Fruit fly (Drosophila melanogaster) whole organism, embryonic: ENCODE results near the gene CG9029.
A peak's percentile ranks its signal among the peaks of the same experiment; 100 is the strongest.

ENCODE experiments used
- Adf1 ChIP-seq: fragments of 200-800 bp; sonication (Bioruptor generic); IDR thresholded peaks from 2 replicates; pipeline ENCODE4 v1.3.6; 2022; ENCODE audit warnings: missing biosample characterization, missing genetic modification characterization
- BtbVII ChIP-seq: fragments of 200-800 bp; sonication (Bioruptor generic); optimal IDR thresholded peaks from 3 replicates; lab custom pipeline; 2017; ENCODE audit warnings: missing biosample characterization, mild to moderate bottlenecking, missing genetic modification characterization
- Bteb2 ChIP-seq: fragments of 200-800 bp; sonication (Bioruptor generic); optimal IDR thresholded peaks from 2 replicates; lab custom pipeline; 2016; ENCODE audit warnings: missing biosample characterization, missing genetic modification characterization
- CG10274 ChIP-seq: fragments of 200-800 bp; sonication (Bioruptor generic); optimal IDR thresholded peaks from 3 replicates; lab custom pipeline; 2017; ENCODE audit warnings: missing biosample characterization, mild to moderate bottlenecking, missing genetic modification characterization
- CG10959 ChIP-seq: fragments of 200-800 bp; sonication (Bioruptor generic); IDR thresholded peaks from 2 replicates; pipeline ENCODE4 v1.3.6; 2022; ENCODE audit warnings: missing biosample characterization, missing genetic modification characterization
- CG11695 ChIP-seq: fragments of 200-800 bp; sonication (Bioruptor generic); IDR thresholded peaks from 3 replicates; pipeline ENCODE4 v1.3.6; 2022; ENCODE audit warnings: missing biosample characterization, missing genetic modification characterization
- CG14441 ChIP-seq: fragments of 200-800 bp; sonication (Bioruptor generic); IDR thresholded peaks from 2 replicates; pipeline ENCODE4 v1.3.6; 2022; ENCODE audit warnings: missing biosample characterization, missing genetic modification characterization
- CG14710 ChIP-seq: fragments of 200-800 bp; sonication (Bioruptor generic); optimal IDR thresholded peaks from 3 replicates; lab custom pipeline; 2019; ENCODE audit warnings: missing biosample characterization, mild to moderate bottlenecking, missing genetic modification characterization, moderate library complexity
- CG15269 ChIP-seq: fragments of 200-800 bp; sonication (Bioruptor generic); optimal IDR thresholded peaks from 2 replicates; lab custom pipeline; 2018; ENCODE audit warnings: missing biosample characterization, mild to moderate bottlenecking, missing genetic modification characterization, moderate library complexity
- CG15514 ChIP-seq: fragments of 200-800 bp; sonication (Bioruptor generic); optimal IDR thresholded peaks from 3 replicates; lab custom pipeline; 2017; ENCODE audit warnings: missing biosample characterization, missing genetic modification characterization, mild to moderate bottlenecking, moderate library complexity, missing genetic modification reagents
- CG1603 ChIP-seq: fragments of 200-800 bp; sonication (Bioruptor generic); optimal IDR thresholded peaks from 2 replicates; lab custom pipeline; 2019; ENCODE audit warnings: missing biosample characterization, mild to moderate bottlenecking, missing genetic modification characterization, moderate library complexity
- CG16863 ChIP-seq: fragments of 200-800 bp; sonication (Bioruptor generic); optimal IDR thresholded peaks from 3 replicates; lab custom pipeline; 2016; ENCODE audit warnings: missing biosample characterization, missing genetic modification characterization
- CG18011 ChIP-seq: fragments of 200-800 bp; sonication (Bioruptor generic); optimal IDR thresholded peaks from 2 replicates; lab custom pipeline; 2017; ENCODE audit warnings: missing biosample characterization, missing genetic modification characterization, mild to moderate bottlenecking, moderate library complexity, missing genotype
- CG30403 ChIP-seq: fragments of 200-800 bp; sonication (Bioruptor generic); optimal IDR thresholded peaks from 3 replicates; lab custom pipeline; 2016; ENCODE audit warnings: missing biosample characterization, missing genetic modification characterization
- CG3065 ChIP-seq: fragments of 200-800 bp; sonication (Bioruptor generic); optimal IDR thresholded peaks from 2 replicates; lab custom pipeline; 2016; ENCODE audit warnings: missing biosample characterization, missing genetic modification characterization
- CG31365 ChIP-seq: fragments of 200-800 bp; sonication (Bioruptor generic); optimal IDR thresholded peaks from 2 replicates; lab custom pipeline; 2018; ENCODE audit warnings: missing biosample characterization, mild to moderate bottlenecking, missing genetic modification characterization
- CG3163 ChIP-seq: fragments of 200-800 bp; sonication (Bioruptor generic); optimal IDR thresholded peaks from 3 replicates; lab custom pipeline; 2016; ENCODE audit warnings: missing biosample characterization, missing genetic modification characterization
- CG5953 ChIP-seq: fragments of 200-800 bp; sonication (Bioruptor generic); IDR thresholded peaks from 2 replicates; pipeline ENCODE4 v1.3.6; 2022; ENCODE audit warnings: missing biosample characterization, missing genetic modification characterization
- CG6854 ChIP-seq: fragments of 200-800 bp; sonication (Bioruptor generic); optimal IDR thresholded peaks from 3 replicates; lab custom pipeline; 2017; ENCODE audit warnings: missing biosample characterization, mild to moderate bottlenecking, missing genetic modification characterization
- CG8089 ChIP-seq: fragments of 200-800 bp; sonication (Bioruptor generic); optimal IDR thresholded peaks from 3 replicates; lab custom pipeline; 2016; ENCODE audit warnings: missing biosample characterization, missing genetic modification characterization
- CG8388 ChIP-seq: fragments of 200-800 bp; sonication (Bioruptor generic); optimal IDR thresholded peaks from 2 replicates; lab custom pipeline; 2019; ENCODE audit warnings: missing biosample characterization, mild to moderate bottlenecking, missing genetic modification characterization, moderate library complexity
- CG9437 ChIP-seq: fragments of 200-800 bp; sonication (Bioruptor generic); optimal IDR thresholded peaks from 2 replicates; lab custom pipeline; 2018; ENCODE audit warnings: missing biosample characterization, mild to moderate bottlenecking, missing genetic modification characterization
- Dek ChIP-seq: fragments of 200-800 bp; sonication (Bioruptor generic); optimal IDR thresholded peaks from 3 replicates; lab custom pipeline; 2019; ENCODE audit warnings: missing biosample characterization, mild to moderate bottlenecking, missing genetic modification characterization, moderate library complexity
- Drgx ChIP-seq: fragments of 200-800 bp; sonication (Bioruptor generic); IDR thresholded peaks from 2 replicates; pipeline ENCODE4 v1.3.6; 2022; ENCODE audit warnings: missing biosample characterization, missing genetic modification characterization
- HHEX ChIP-seq: fragments of 200-800 bp; sonication (Bioruptor generic); optimal IDR thresholded peaks from 3 replicates; lab custom pipeline; 2017; ENCODE audit warnings: missing biosample characterization, mild to moderate bottlenecking, missing genetic modification characterization, missing genetic modification reagents
- HLH3B ChIP-seq: fragments of 200-800 bp; sonication (Bioruptor generic); IDR thresholded peaks from 2 replicates; pipeline ENCODE4 v1.3.6; 2022; ENCODE audit warnings: missing biosample characterization, missing genetic modification characterization
- Lim3 ChIP-seq: fragments of 200-800 bp; sonication (Bioruptor generic); IDR thresholded peaks from 2 replicates; pipeline ENCODE4 v1.3.6; 2022; ENCODE audit warnings: missing biosample characterization, missing genetic modification characterization
- Meics ChIP-seq: fragments of 200-800 bp; sonication (Bioruptor generic); optimal IDR thresholded peaks from 2 replicates; lab custom pipeline; 2017; ENCODE audit warnings: missing biosample characterization, mild to moderate bottlenecking, missing genetic modification characterization
- NC2α ChIP-seq: fragments of 200-800 bp; sonication (Bioruptor generic); optimal IDR thresholded peaks from 2 replicates; lab custom pipeline; 2016; ENCODE audit warnings: missing biosample characterization, missing genetic modification characterization
- Rx ChIP-seq: fragments of 200-800 bp; sonication (Bioruptor generic); IDR thresholded peaks from 2 replicates; pipeline ENCODE4 v1.3.6; 2022; ENCODE audit warnings: missing biosample characterization, missing genetic modification characterization
- Sin3A ChIP-seq: fragments of >200 bp; optimal IDR thresholded peaks from 2 replicates; lab custom pipeline; 2018
- TFAM ChIP-seq: fragments of 200-800 bp; sonication (Bioruptor generic); optimal IDR thresholded peaks from 2 replicates; lab custom pipeline; 2017; ENCODE audit warnings: missing biosample characterization, missing genetic modification characterization, inconsistent platforms
- amos ChIP-seq: fragments of 200-800 bp; sonication (Bioruptor generic); IDR thresholded peaks from 2 replicates; pipeline ENCODE4 v1.3.6; 2022; ENCODE audit warnings: missing biosample characterization, missing genetic modification characterization; ENCODE audit not compliant: partially characterized antibody
- ara ChIP-seq: fragments of 200-800 bp; sonication (Bioruptor generic); IDR thresholded peaks from 2 replicates; pipeline ENCODE4 v1.3.6; 2022; ENCODE audit warnings: missing biosample characterization, missing genetic modification characterization
- ash1 ChIP-seq: fragments of 200-800 bp; sonication (Bioruptor generic); optimal IDR thresholded peaks from 2 replicates; lab custom pipeline; 2018; ENCODE audit warnings: missing biosample characterization, mild to moderate bottlenecking, missing genetic modification characterization
- bowl ChIP-seq: fragments of 200-800 bp; sonication (Bioruptor generic); IDR thresholded peaks from 2 replicates; pipeline ENCODE4 v1.3.6; 2022; ENCODE audit warnings: missing biosample characterization, missing genetic modification characterization
- cad ChIP-seq: fragments of >200 bp; optimal IDR thresholded peaks from 2 replicates; lab custom pipeline; 2017; ENCODE audit warnings: missing biosample characterization, missing genetic modification characterization
- cas ChIP-seq: fragments of 200-800 bp; sonication (Bioruptor generic); IDR thresholded peaks from 2 replicates; pipeline ENCODE4 v1.3.6; 2022; ENCODE audit warnings: missing biosample characterization, missing genetic modification characterization
- dmrt11E ChIP-seq: fragments of 200-800 bp; sonication (Bioruptor generic); optimal IDR thresholded peaks from 3 replicates; lab custom pipeline; 2018; ENCODE audit warnings: missing biosample characterization, mild to moderate bottlenecking, missing genetic modification characterization, moderate library complexity
- esg ChIP-seq: fragments of 200-800 bp; sonication (Bioruptor generic); conservative IDR thresholded peaks from 2 replicates; pipeline ENCODE4 v1.3.6; 2022; ENCODE audit warnings: missing biosample characterization, missing genetic modification characterization
- eve ChIP-seq, 2 experiments: fragments of >200 bp; optimal IDR thresholded peaks; 2 replicates each; lab custom pipeline; 2017; ENCODE audit warnings: missing biosample characterization in 2 of 2, missing genetic modification characterization in 2 of 2
- fd64A ChIP-seq: fragments of 200-800 bp; sonication (Bioruptor generic); optimal IDR thresholded peaks from 3 replicates; lab custom pipeline; 2018; ENCODE audit warnings: missing biosample characterization, mild to moderate bottlenecking, missing genetic modification characterization
- ftz-f1 ChIP-seq: fragments of 200-800 bp; sonication (Bioruptor generic); optimal IDR thresholded peaks from 2 replicates; lab custom pipeline; 2016; ENCODE audit warnings: missing biosample characterization, missing genetic modification characterization
- klu ChIP-seq: fragments of 200-800 bp; sonication (Bioruptor generic); IDR thresholded peaks from 2 replicates; pipeline ENCODE4 v1.3.6; 2022; ENCODE audit warnings: missing biosample characterization, missing genetic modification characterization
- kni ChIP-seq: fragments of 200-800 bp; sonication (Bioruptor generic); optimal IDR thresholded peaks from 3 replicates; lab custom pipeline; 2017; ENCODE audit warnings: mild to moderate bottlenecking, missing biosample characterization, missing genetic modification reagents, missing genetic modification characterization
- ro ChIP-seq: fragments of 200-800 bp; sonication (Bioruptor generic); IDR thresholded peaks from 2 replicates; pipeline ENCODE4 v1.3.6; 2022; ENCODE audit warnings: missing biosample characterization, missing genetic modification characterization
- scrt ChIP-seq: fragments of 200-800 bp; sonication (Bioruptor generic); optimal IDR thresholded peaks from 2 replicates; lab custom pipeline; 2018; ENCODE audit warnings: missing biosample characterization, mild to moderate bottlenecking, missing genetic modification characterization, moderate library complexity
- shn ChIP-seq: fragments of 200-800 bp; sonication (Bioruptor generic); optimal IDR thresholded peaks from 3 replicates; lab custom pipeline; 2016; ENCODE audit warnings: missing biosample characterization, missing genetic modification characterization
- sim ChIP-seq: fragments of 200-800 bp; sonication (Bioruptor generic); IDR thresholded peaks from 2 replicates; pipeline ENCODE4 v1.3.6; 2022; ENCODE audit warnings: missing biosample characterization, missing genetic modification characterization
- unpg ChIP-seq: fragments of 200-800 bp; sonication (Bioruptor generic); optimal IDR thresholded peaks from 3 replicates; lab custom pipeline; 2018; ENCODE audit warnings: missing biosample characterization, mild to moderate bottlenecking, missing genetic modification characterization, moderate library complexity
- yki ChIP-seq: fragments of >200 bp; optimal IDR thresholded peaks from 3 replicates; lab custom pipeline; 2018

The CG9029 gene

DNA sequence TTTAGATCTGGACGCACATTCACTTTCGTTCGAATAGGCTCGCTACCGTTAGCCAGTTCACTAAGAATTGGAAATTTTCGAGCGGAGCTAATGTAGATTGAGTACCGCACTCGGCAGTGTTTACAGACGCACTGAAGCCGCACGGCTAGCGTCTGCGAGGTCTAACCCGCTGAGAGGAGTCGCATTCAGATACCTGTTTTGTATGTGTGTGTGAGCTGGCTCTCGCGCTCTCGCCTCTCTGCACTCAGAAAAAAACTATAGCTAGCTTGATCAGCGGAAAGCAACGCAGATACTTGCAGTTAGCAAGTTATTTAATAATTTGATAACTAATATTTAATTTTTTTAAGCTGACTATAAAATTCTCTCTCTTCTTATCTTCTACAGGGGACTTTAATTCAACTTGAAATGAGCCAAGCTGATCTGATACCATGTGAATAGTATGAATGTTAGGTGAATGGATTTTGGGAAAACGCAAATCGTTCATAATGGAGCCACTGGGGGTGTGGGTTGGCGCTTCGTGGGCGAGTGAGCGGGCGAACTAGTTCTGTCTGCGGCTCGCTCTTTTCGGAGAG lies 6.4 kb upstream of the CG9029 start, which contains the start of gene rau (continued):
- TF ChIP-seq CG3065 (GFP tag; lab: Kevin White, UChicago) (no peak), fd64A (GFP tag; lab: Kevin White, UChicago) (no peak), kni (GFP tag; lab: Kevin White, UChicago) (peak; percentile 95), CG15514 (peak; percentile 98), CG14441 (GFP tag; lab: Robert Waterston, UW) (peak; percentile 61), dmrt11E (tag; lab: Kevin White, UChicago) (peak; percentile 76), CG8089 (GFP tag; lab: Kevin White, UChicago) (peak; percentile 37), TFAM (GFP tag; lab: Kevin White, UChicago) (no peak), CG3163 (GFP tag; lab: Kevin White, UChicago) (no peak), CG10274 (GFP tag; lab: Kevin White, UChicago) (no peak), ftz-f1 (GFP tag; lab: Kevin White, UChicago) (no peak), Drgx (GFP tag; lab: Robert Waterston, UW) (peak; percentile 76), NC2α (GFP tag; lab: Kevin White, UChicago) (no peak), eve (GFP tag; optimal IDR thresholded peaks at IDR 0.05; lab: Kevin White, UChicago) (peak in 1 of 2 experiments; percentile 75), cas (GFP tag; lab: Robert Waterston, UW) (no peak), HHEX (peak; percentile 68), unpg (GFP tag; lab: Kevin White, UChicago) (peak; percentile 73), esg (GFP tag; lab: Robert Waterston, UW) (peak; percentile 55), shn (peak; percentile 4), amos (GFP tag; lab: Robert Waterston, UW) (peak; percentile 27; the same call in 1 of the 2 replicates), CG8388 (GFP tag; lab: Kevin White, UChicago) (peak; percentile 65), BtbVII (peak; percentile 55), scrt (GFP tag; lab: Kevin White, UChicago) (peak; percentile 58), Sin3A (lab: Kevin White, UChicago) (no peak), Adf1 (GFP tag; lab: Robert Waterston, UW) (peak; percentile 38; the same call in 1 of the 2 replicates), CG14710 (tag; lab: Kevin White, UChicago) (peak; percentile 75), CG5953 (GFP tag; lab: Robert Waterston, UW) (no peak), Meics (GFP tag; lab: Kevin White, UChicago) (peak; percentile 82), Lim3 (GFP tag; lab: Robert Waterston, UW) (no peak), HLH3B (peak; percentile 29; the same call in 1 of the 2 replicates), cad (GFP tag; lab: Kevin White, UChicago) (no peak), CG6854 (GFP tag; lab: Kevin White, UChicago) (peak; percentile 72), CG16863 (GFP tag; lab: Kevin White, UChicago) (peak; percentile 23), CG1603 (peak; percentile 34), ara (GFP tag; lab: Robert Waterston, UW) (peak; percentile 59; the same call in 1 of the 2 replicates), CG11695 (GFP tag; lab: Robert Waterston, UW) (peak; percentile 66; the same call in 2 of the 3 replicates), yki (lab: Kevin White, UChicago) (peak; percentile 58), CG18011 (GFP tag; lab: Kevin White, UChicago) (peak; percentile 33), klu (GFP tag; lab: Robert Waterston, UW) (peak; percentile 68; the same call in 1 of the 2 replicates), sim (no peak), Rx (GFP tag; lab: Robert Waterston, UW) (peak; percentile 44; the same call in 1 of the 2 replicates), CG31365 (tag; lab: Kevin White, UChicago) (no peak), CG10959 (GFP tag; lab: Robert Waterston, UW) (0 out of 2 replicates have a peak, but pooled peaks have one; percentile 33), ro (GFP tag; lab: Robert Waterston, UW) (no peak), CG30403 (GFP tag; lab: Kevin White, UChicago) (peak; percentile 76), Dek (tag; lab: Kevin White, UChicago) (peak; percentile 50), CG9437 (peak; percentile 59), ash1 (GFP tag; lab: Kevin White, UChicago) (no peak), bowl (no peak), Bteb2 (peak; percentile 59), CG15269 (tag; lab: Kevin White, UChicago) (peak; percentile 72)
